Fruit fly (Drosophila melanogaster): Measurements from ENCODE around the gene fan.

The fan gene

dm6 chr3L:8115864-8116528 lies 7.1 kb downstream of the fan start, which contains the start of the genes Arp3 and msk:
Gene Arp3 (minus strand): TSS chr3L:8115902.
Gene msk (plus strand): TSS chr3L:8116179.
- peak; percentile 68 for TF ChIP-seq Ets98B (GFP tag; IDR thresholded peaks at IDR 0.05)
- TF ChIP-seq CG4496 (GFP tag; IDR thresholded peaks at IDR 0.05) = peak; percentile 64
- no peak for TF ChIP-seq EcR (GFP tag; optimal IDR thresholded peaks at IDR 0.05)
- no peak; the same call in 1 of the 2 replicates for TF ChIP-seq CG12605 (GFP tag; IDR thresholded peaks at IDR 0.05)
- TF ChIP-seq D1 (tag; optimal IDR thresholded peaks at IDR 0.05) = no peak
- peak; percentile 52 for TF ChIP-seq CG17806 (tag; optimal IDR thresholded peaks at IDR 0.05)
- no peak for TF ChIP-seq CG8159 (tag; optimal IDR thresholded peaks at IDR 0.05)
- peak; percentile 70 for TF ChIP-seq CG15710 (tag; optimal IDR thresholded peaks at IDR 0.05)
- TF ChIP-seq rn (GFP tag; IDR thresholded peaks at IDR 0.05) = peak; percentile 56
- peak; percentile 47 for TF ChIP-seq CG9948 (tag; optimal IDR thresholded peaks at IDR 0.05)
- TF ChIP-seq Pif1B (GFP tag; optimal IDR thresholded peaks at IDR 0.05) = no peak
- TF ChIP-seq CG10348 (GFP tag; IDR thresholded peaks at IDR 0.05) = no peak
- TF ChIP-seq gl (tag; optimal IDR thresholded peaks at IDR 0.05) = peak; percentile 26
- TF ChIP-seq CG8301 (tag; optimal IDR thresholded peaks at IDR 0.05) = no peak
- TF ChIP-seq CG32121 (GFP tag; IDR thresholded peaks at IDR 0.05) = peak; percentile 37; the same call in 1 of the 2 replicates
- peak; percentile 70 for TF ChIP-seq Snoo (tag; optimal IDR thresholded peaks at IDR 0.05)
- peak; percentile 65; the same call in 1 of the 3 replicates for TF ChIP-seq fd96Ca (GFP tag; IDR thresholded peaks at IDR 0.05)
- TF ChIP-seq CG34367 (tag; optimal IDR thresholded peaks at IDR 0.05) = peak; percentile 35

dm6 chr3L:8116809-8117208 lies 7.9 kb downstream of the fan start:
- no peak for TF ChIP-seq Snoo (tag; optimal IDR thresholded peaks at IDR 0.05)
- no peak for TF ChIP-seq gl (tag; optimal IDR thresholded peaks at IDR 0.05)
- TF ChIP-seq CG8159 (tag; optimal IDR thresholded peaks at IDR 0.05) = no peak
- TF ChIP-seq CG32121 (GFP tag; IDR thresholded peaks at IDR 0.05) = 0 out of 2 replicates have a peak, but pooled peaks have one; percentile 16

- no peak for TF ChIP-seq CG32121 (GFP tag; IDR thresholded peaks at IDR 0.05)
- TF ChIP-seq Snoo (tag; optimal IDR thresholded peaks at IDR 0.05) = peak; percentile 12
Measured at dm6 chr3L:8121590-8121989, 12.7 kb downstream of the fan start, which contains the start of gene ldbr. Gene ldbr (plus strand): TSS chr3L:8121827.

- TF ChIP-seq CG17806 (tag; optimal IDR thresholded peaks at IDR 0.05) = no peak
- no peak for TF ChIP-seq CG8301 (tag; optimal IDR thresholded peaks at IDR 0.05)
- TF ChIP-seq CG32121 (GFP tag; IDR thresholded peaks at IDR 0.05) = no peak
- no peak for TF ChIP-seq CG12605 (GFP tag; IDR thresholded peaks at IDR 0.05)
- TF ChIP-seq CG14655 (GFP tag; optimal IDR thresholded peaks at IDR 0.05) = no peak
- TF ChIP-seq CG15710 (tag; optimal IDR thresholded peaks at IDR 0.05) = no peak
- TF ChIP-seq Snoo (tag; optimal IDR thresholded peaks at IDR 0.05) = no peak
- TF ChIP-seq fd96Ca (GFP tag; IDR thresholded peaks at IDR 0.05) = no peak
- no peak for TF ChIP-seq CG10348 (GFP tag; IDR thresholded peaks at IDR 0.05)
- no peak for TF ChIP-seq Ets98B (GFP tag; IDR thresholded peaks at IDR 0.05)
- no peak for TF ChIP-seq EcR (GFP tag; optimal IDR thresholded peaks at IDR 0.05)
- no peak for TF ChIP-seq CG4496 (GFP tag; IDR thresholded peaks at IDR 0.05)
- TF ChIP-seq CG8159 (tag; optimal IDR thresholded peaks at IDR 0.05) = no peak
- TF ChIP-seq Pif1B (GFP tag; optimal IDR thresholded peaks at IDR 0.05) = no peak
- TF ChIP-seq CG34367 (tag; optimal IDR thresholded peaks at IDR 0.05) = no peak
- no peak for TF ChIP-seq CG9948 (tag; optimal IDR thresholded peaks at IDR 0.05)
- no peak for TF ChIP-seq Pif1A (GFP tag; optimal IDR thresholded peaks at IDR 0.05)
- TF ChIP-seq D1 (tag; optimal IDR thresholded peaks at IDR 0.05) = no peak
- TF ChIP-seq CG13204 (GFP tag; optimal IDR thresholded peaks at IDR 0.05) = no peak
- TF ChIP-seq rn (GFP tag; IDR thresholded peaks at IDR 0.05) = no peak
Measured at dm6 chr3L:8124481-8125359, 15.8 kb downstream of the fan start, which contains the start of the genes CG7550 and mRpL36. Gene CG7550 (minus strand): TSS chr3L:8124531. Gene mRpL36 (minus strand): TSS chr3L:8125132.

- TF ChIP-seq CG32121 (GFP tag; IDR thresholded peaks at IDR 0.05) = peak; percentile 92
- peak; percentile 90 for TF ChIP-seq fd96Ca (GFP tag; IDR thresholded peaks at IDR 0.05)
- TF ChIP-seq gl (tag; optimal IDR thresholded peaks at IDR 0.05) = peak; percentile 40
- TF ChIP-seq CG12605 (GFP tag; IDR thresholded peaks at IDR 0.05) = peak; percentile 72
- peak; percentile 97 for TF ChIP-seq CG8159 (tag; optimal IDR thresholded peaks at IDR 0.05)
- TF ChIP-seq CG9948 (tag; optimal IDR thresholded peaks at IDR 0.05) = peak; percentile 75
- no peak for TF ChIP-seq D1 (tag; optimal IDR thresholded peaks at IDR 0.05)
- peak; percentile 90 for TF ChIP-seq Ets98B (GFP tag; IDR thresholded peaks at IDR 0.05)
- no peak for TF ChIP-seq CG14655 (GFP tag; optimal IDR thresholded peaks at IDR 0.05)
- peak; percentile 85 for TF ChIP-seq Snoo (tag; optimal IDR thresholded peaks at IDR 0.05)
- peak; percentile 90 for TF ChIP-seq CG4496 (GFP tag; IDR thresholded peaks at IDR 0.05)
- TF ChIP-seq CG13204 (GFP tag; optimal IDR thresholded peaks at IDR 0.05) = no peak
- TF ChIP-seq CG34367 (tag; optimal IDR thresholded peaks at IDR 0.05) = peak; percentile 69
- peak; percentile 81 for TF ChIP-seq rn (GFP tag; IDR thresholded peaks at IDR 0.05)
- no peak for TF ChIP-seq Pif1A (GFP tag; optimal IDR thresholded peaks at IDR 0.05)
- peak; percentile 80 for TF ChIP-seq Pif1B (GFP tag; optimal IDR thresholded peaks at IDR 0.05)
- TF ChIP-seq CG10348 (GFP tag; IDR thresholded peaks at IDR 0.05) = peak; percentile 75
- peak; percentile 74 for TF ChIP-seq CG8301 (tag; optimal IDR thresholded peaks at IDR 0.05)
- TF ChIP-seq EcR (GFP tag; optimal IDR thresholded peaks at IDR 0.05) = peak; percentile 14
- TF ChIP-seq CG17806 (tag; optimal IDR thresholded peaks at IDR 0.05) = peak; percentile 77
- peak; percentile 85 for TF ChIP-seq CG15710 (tag; optimal IDR thresholded peaks at IDR 0.05)
Measured at dm6 chr3L:8127712-8128210, 18.8 kb downstream of the fan start, which contains the start of the genes Cds and Uba2. Gene Cds (plus strand): TSS chr3L:8127762. Gene Uba2 (minus strand): TSS chr3L:8127818.
